Fruit fly (Drosophila melanogaster) whole organism, embryonic: Measurements from ENCODE around the gene Crtc.

ENCODE experiments used
- B-H1 ChIP-seq: fragments of 200-800 bp; sonication (Bioruptor generic); IDR thresholded peaks from 3 replicates; pipeline ENCODE4 v1.3.6; 2022; ENCODE audit warnings: missing biosample characterization, missing genetic modification characterization
- CG10565 ChIP-seq: fragments of 200-800 bp; sonication (Bioruptor generic); optimal IDR thresholded peaks from 3 replicates; lab custom pipeline; 2016; ENCODE audit warnings: missing biosample characterization, mild to moderate bottlenecking, missing genetic modification characterization
- CG11093 ChIP-seq: fragments of 200-800 bp; sonication (Bioruptor generic); IDR thresholded peaks from 3 replicates; pipeline ENCODE4 v1.3.6; 2022; ENCODE audit warnings: missing biosample characterization, missing genetic modification characterization
- CG13287 ChIP-seq: fragments of 200-800 bp; sonication (Bioruptor generic); IDR thresholded peaks from 2 replicates; pipeline ENCODE4 v1.3.6; 2022; ENCODE audit warnings: missing biosample characterization, missing genetic modification characterization; ENCODE audit not compliant: partially characterized antibody
- CG13296 ChIP-seq: fragments of 200-800 bp; sonication (Bioruptor generic); optimal IDR thresholded peaks from 3 replicates; lab custom pipeline; 2018; ENCODE audit warnings: missing biosample characterization, mild to moderate bottlenecking, missing genetic modification characterization
- CG13424 ChIP-seq: fragments of 200-800 bp; sonication (Bioruptor generic); optimal IDR thresholded peaks from 2 replicates; lab custom pipeline; 2019; ENCODE audit warnings: missing biosample characterization, mild to moderate bottlenecking, missing genetic modification characterization, moderate library complexity
- CG14965 ChIP-seq: fragments of 200-800 bp; sonication (Bioruptor generic); optimal IDR thresholded peaks from 2 replicates; lab custom pipeline; 2016; ENCODE audit warnings: missing biosample characterization, missing genetic modification characterization, borderline replicate concordance
- CG1529 ChIP-seq: fragments of 200-800 bp; sonication (Bioruptor generic); optimal IDR thresholded peaks from 3 replicates; lab custom pipeline; 2018; ENCODE audit warnings: missing biosample characterization, missing genetic modification characterization
- CG15696 ChIP-seq: fragments of 200-800 bp; sonication (Bioruptor generic); optimal IDR thresholded peaks from 2 replicates; lab custom pipeline; 2019; ENCODE audit warnings: missing biosample characterization, mild to moderate bottlenecking, missing genetic modification characterization, moderate library complexity
- CG17361 ChIP-seq: fragments of 200-800 bp; sonication (Bioruptor generic); IDR thresholded peaks from 3 replicates; pipeline ENCODE4 v1.3.6; 2022; ENCODE audit warnings: missing biosample characterization, missing genetic modification characterization
- CG17802 ChIP-seq: fragments of 200-800 bp; sonication (Bioruptor generic); optimal IDR thresholded peaks from 2 replicates; lab custom pipeline; 2018; ENCODE audit warnings: missing biosample characterization, mild to moderate bottlenecking, missing genetic modification characterization, moderate library complexity
- CG1792 ChIP-seq: fragments of 200-800 bp; sonication (Bioruptor generic); optimal IDR thresholded peaks from 2 replicates; lab custom pipeline; 2016; ENCODE audit warnings: missing biosample characterization, missing genetic modification characterization
- CG2199 ChIP-seq: fragments of 200-800 bp; sonication (Bioruptor generic); IDR thresholded peaks from 3 replicates; pipeline ENCODE4 v1.3.6; 2022; ENCODE audit warnings: missing biosample characterization, missing genetic modification characterization
- CG34422 ChIP-seq: fragments of 200-800 bp; sonication (Bioruptor generic); IDR thresholded peaks from 3 replicates; pipeline ENCODE4 v1.3.6; 2022; ENCODE audit warnings: missing biosample characterization, missing genetic modification characterization
- CG4360 ChIP-seq: fragments of 200-800 bp; sonication (Bioruptor generic); IDR thresholded peaks from 2 replicates; pipeline ENCODE4 v1.3.6; 2022; ENCODE audit warnings: missing biosample characterization, missing genetic modification characterization
- CG4707 ChIP-seq: fragments of 200-800 bp; sonication (Bioruptor generic); optimal IDR thresholded peaks from 2 replicates; lab custom pipeline; 2018; ENCODE audit warnings: missing biosample characterization, mild to moderate bottlenecking, missing genetic modification characterization, moderate library complexity
- CG4820 ChIP-seq: fragments of 200-800 bp; sonication (Bioruptor generic); optimal IDR thresholded peaks from 3 replicates; lab custom pipeline; 2016; ENCODE audit warnings: missing biosample characterization, missing genetic modification characterization
- CG7786 ChIP-seq: fragments of 200-800 bp; sonication (Bioruptor generic); optimal IDR thresholded peaks from 2 replicates; lab custom pipeline; 2016; ENCODE audit warnings: missing biosample characterization, missing genetic modification characterization
- CG9727 ChIP-seq: fragments of 200-800 bp; sonication (Bioruptor generic); optimal IDR thresholded peaks from 3 replicates; lab custom pipeline; 2017; ENCODE audit warnings: missing biosample characterization, mild to moderate bottlenecking, missing genetic modification characterization
- CG9817 ChIP-seq: fragments of 200-800 bp; sonication (Bioruptor generic); optimal IDR thresholded peaks from 2 replicates; lab custom pipeline; 2018; ENCODE audit warnings: missing biosample characterization, mild to moderate bottlenecking, missing genetic modification characterization, moderate library complexity
- CG9876 ChIP-seq: fragments of 200-800 bp; sonication (Bioruptor generic); optimal IDR thresholded peaks from 2 replicates; lab custom pipeline; 2016; ENCODE audit warnings: missing biosample characterization, missing genetic modification characterization
- CoRest ChIP-seq: fragments of 200-800 bp; sonication (Bioruptor generic); optimal IDR thresholded peaks from 3 replicates; lab custom pipeline; 2018; ENCODE audit warnings: missing biosample characterization, mild to moderate bottlenecking, missing genetic modification characterization, moderate library complexity
- Eip74EF ChIP-seq, 2 experiments: fragments of 200-800 bp in 1 of 2; fragments of >200 bp in 1 of 2; sonication (Bioruptor generic) in 1 of 2; optimal IDR thresholded peaks; 2 replicates each; lab custom pipeline; 2017 to 2019; ENCODE audit warnings: missing biosample characterization in 2 of 2, missing genetic modification characterization in 2 of 2, mild to moderate bottlenecking in 1 of 2, moderate library complexity in 1 of 2
- Fer1 ChIP-seq: fragments of 200-800 bp; sonication (Bioruptor generic); optimal IDR thresholded peaks from 2 replicates; lab custom pipeline; 2017; ENCODE audit warnings: missing biosample characterization, mild to moderate bottlenecking, missing genetic modification characterization
- Lpt ChIP-seq: fragments of >200 bp; optimal IDR thresholded peaks from 2 replicates; lab custom pipeline; 2018; ENCODE audit warnings: missing biosample characterization, missing genetic modification characterization
- Mes4 ChIP-seq: fragments of 200-800 bp; sonication (Bioruptor generic); optimal IDR thresholded peaks from 2 replicates; lab custom pipeline; 2016; ENCODE audit warnings: missing biosample characterization, missing genetic modification characterization
- Side ChIP-seq: fragments of 200-800 bp; sonication (Bioruptor generic); optimal IDR thresholded peaks from 2 replicates; lab custom pipeline; 2016; ENCODE audit warnings: missing biosample characterization, missing genetic modification characterization
- Ssrp ChIP-seq: fragments of 200-800 bp; sonication (Bioruptor generic); optimal IDR thresholded peaks from 2 replicates; lab custom pipeline; 2018; ENCODE audit warnings: missing biosample characterization, mild to moderate bottlenecking, missing genetic modification characterization, moderate library complexity
- ara ChIP-seq: fragments of 200-800 bp; sonication (Bioruptor generic); IDR thresholded peaks from 2 replicates; pipeline ENCODE4 v1.3.6; 2022; ENCODE audit warnings: missing biosample characterization, missing genetic modification characterization
- ase ChIP-seq: fragments of 200-800 bp; sonication (Bioruptor generic); IDR thresholded peaks from 3 replicates; pipeline ENCODE4 v1.3.6; 2022; ENCODE audit warnings: missing biosample characterization, missing genetic modification characterization
- dati ChIP-seq: fragments of 200-800 bp; sonication (Bioruptor generic); IDR thresholded peaks from 2 replicates; pipeline ENCODE4 v1.3.6; 2022; ENCODE audit warnings: missing biosample characterization, missing genetic modification characterization
- eyg ChIP-seq: fragments of 200-800 bp; sonication (Bioruptor generic); optimal IDR thresholded peaks from 3 replicates; lab custom pipeline; 2016; ENCODE audit warnings: missing biosample characterization, missing genetic modification characterization
- ftz-f1 ChIP-seq: fragments of 200-800 bp; sonication (Bioruptor generic); optimal IDR thresholded peaks from 2 replicates; lab custom pipeline; 2016; ENCODE audit warnings: missing biosample characterization, missing genetic modification characterization
- gsb-n ChIP-seq: fragments of 200-800 bp; sonication (Bioruptor generic); optimal IDR thresholded peaks from 3 replicates; lab custom pipeline; 2018; ENCODE audit warnings: missing biosample characterization, mild to moderate bottlenecking, missing genetic modification characterization
- hkb ChIP-seq, 2 experiments: fragments of 200-800 bp in 1 of 2; fragments of >200 bp in 1 of 2; sonication (Bioruptor generic) in 1 of 2; IDR thresholded peaks in 1 of 2; optimal IDR thresholded peaks in 1 of 2; 2 replicates each; pipeline versions ENCODE4 v1.3.6 to Lab custom; 2017 to 2022; ENCODE audit warnings: missing biosample characterization in 1 of 2, missing genetic modification characterization in 1 of 2
- jumu ChIP-seq: fragments of 200-800 bp; sonication (Bioruptor generic); optimal IDR thresholded peaks from 3 replicates; lab custom pipeline; 2016; ENCODE audit warnings: missing biosample characterization, missing genetic modification characterization
- kni ChIP-seq: fragments of 200-800 bp; sonication (Bioruptor generic); optimal IDR thresholded peaks from 3 replicates; lab custom pipeline; 2017; ENCODE audit warnings: mild to moderate bottlenecking, missing biosample characterization, missing genetic modification reagents, missing genetic modification characterization
- lilli ChIP-seq: fragments of 200-800 bp; sonication (Bioruptor generic); optimal IDR thresholded peaks from 3 replicates; lab custom pipeline; 2016; ENCODE audit warnings: missing biosample characterization, missing genetic modification characterization
- luna ChIP-seq: fragments of 200-800 bp; sonication (Bioruptor generic); optimal IDR thresholded peaks from 2 replicates; lab custom pipeline; 2016; ENCODE audit warnings: missing biosample characterization, missing genetic modification characterization
- nau ChIP-seq: fragments of 200-800 bp; sonication (Bioruptor generic); optimal IDR thresholded peaks from 3 replicates; lab custom pipeline; 2017; ENCODE audit warnings: missing biosample characterization, mild to moderate bottlenecking, missing genetic modification characterization, missing genetic modification reagents
- pros ChIP-seq: fragments of 200-800 bp; sonication (Bioruptor generic); optimal IDR thresholded peaks from 3 replicates; lab custom pipeline; 2019; ENCODE audit warnings: missing biosample characterization, mild to moderate bottlenecking, missing genetic modification characterization, moderate library complexity
- row ChIP-seq: fragments of 200-800 bp; sonication (Bioruptor generic); IDR thresholded peaks from 3 replicates; pipeline ENCODE4 v1.3.6; 2022; ENCODE audit warnings: missing biosample characterization, missing genetic modification characterization
- sd ChIP-seq: fragments of 200-800 bp; sonication (Bioruptor generic); optimal IDR thresholded peaks from 3 replicates; lab custom pipeline; 2018; ENCODE audit warnings: missing biosample characterization, mild to moderate bottlenecking, missing genetic modification characterization, moderate library complexity
- so ChIP-seq: fragments of 200-800 bp; sonication (Bioruptor generic); IDR thresholded peaks from 3 replicates; pipeline ENCODE4 v1.3.6; 2022; ENCODE audit warnings: missing biosample characterization, missing genetic modification characterization
- sr ChIP-seq: fragments of 200-800 bp; sonication (Bioruptor generic); IDR thresholded peaks from 3 replicates; pipeline ENCODE4 v1.3.6; 2022; ENCODE audit warnings: missing biosample characterization, missing genetic modification characterization
- unpg ChIP-seq: fragments of 200-800 bp; sonication (Bioruptor generic); optimal IDR thresholded peaks from 3 replicates; lab custom pipeline; 2018; ENCODE audit warnings: missing biosample characterization, mild to moderate bottlenecking, missing genetic modification characterization, moderate library complexity
- vfl ChIP-seq: fragments of 200-800 bp; sonication (Bioruptor generic); optimal IDR thresholded peaks from 2 replicates; lab custom pipeline; 2016; ENCODE audit warnings: missing biosample characterization, missing genetic modification characterization
- zfh1 ChIP-seq: fragments of 200-800 bp; sonication (Bioruptor generic); IDR thresholded peaks from 3 replicates; pipeline ENCODE4 v1.3.6; 2022; ENCODE audit warnings: missing biosample characterization, missing genetic modification characterization

Gene Crtc

DNA sequence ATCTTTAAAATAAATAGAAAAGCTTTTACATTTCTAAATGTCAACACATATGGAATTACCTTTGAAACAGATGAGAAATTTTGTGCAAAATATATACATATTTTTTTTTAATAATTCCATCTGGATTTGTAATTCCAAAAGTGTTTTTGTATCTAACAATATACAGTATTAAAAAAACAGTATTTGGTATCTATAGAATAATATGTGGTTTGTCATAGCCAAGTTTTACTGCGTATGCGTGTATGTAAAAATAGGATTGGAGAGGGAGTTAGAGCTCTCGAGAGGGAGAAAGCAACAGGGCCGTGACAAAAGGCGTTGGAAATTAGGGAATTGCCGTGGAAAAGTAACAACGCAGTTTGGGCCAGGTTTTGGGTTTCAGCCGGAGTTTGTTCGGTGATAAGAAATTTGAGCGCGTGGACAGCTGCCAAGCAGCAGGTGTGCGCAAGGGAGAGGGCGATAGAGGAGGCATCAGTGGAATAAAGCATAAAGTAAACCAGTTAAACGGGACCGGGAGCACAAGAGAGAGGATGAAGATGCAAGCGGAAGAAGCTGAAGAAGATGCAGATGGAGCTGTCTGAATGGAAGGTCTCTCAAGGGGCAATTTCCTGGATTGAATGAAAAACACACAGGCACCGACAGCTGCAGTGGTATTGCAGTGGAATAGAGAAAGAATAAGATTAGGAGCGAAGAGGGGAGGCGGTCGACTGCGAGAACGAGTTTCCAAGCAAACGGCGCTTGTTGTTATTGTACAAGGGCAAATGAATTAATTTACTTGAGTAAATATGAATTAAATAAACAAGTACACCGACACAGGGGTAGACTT lies 15.9 kb downstream of the Crtc start (continued):
- peak; percentile 29 for TF ChIP-seq CG14965 (GFP tag; lab: Kevin White, UChicago)
- peak; percentile 14 for TF ChIP-seq CG13424 (tag; lab: Kevin White, UChicago)
- peak; percentile 68; the same call in 1 of the 3 replicates for TF ChIP-seq CG11093 (GFP tag; lab: Robert Waterston, UW)
- peak; percentile 69 for TF ChIP-seq eyg
- TF ChIP-seq B-H1: peak; percentile 52; the same call in 1 of the 3 replicates
- TF ChIP-seq CG9876: no peak
- peak; percentile 94 for TF ChIP-seq kni
- peak in 1 of 2 experiments; percentile 48 for TF ChIP-seq Eip74EF (GFP tag; optimal IDR thresholded peaks at IDR 0.05; lab: Kevin White, UChicago)
- TF ChIP-seq CoRest: peak; percentile 8
- TF ChIP-seq Lpt (GFP tag; lab: Kevin White, UChicago): no peak
- peak; percentile 1 for TF ChIP-seq CG10565 (GFP tag; lab: Kevin White, UChicago)
- TF ChIP-seq sd (tag; lab: Kevin White, UChicago): no peak
- peak; percentile 82 for TF ChIP-seq nau (GFP tag; lab: Kevin White, UChicago)
- TF ChIP-seq row: peak; percentile 26; the same call in 1 of the 3 replicates
- peak; percentile 11 for TF ChIP-seq CG15696 (tag; lab: Kevin White, UChicago)
- no peak for TF ChIP-seq dati (GFP tag; lab: Robert Waterston, UW)
- peak; percentile 2 for TF ChIP-seq ftz-f1 (GFP tag; lab: Kevin White, UChicago)
- TF ChIP-seq CG17361 (GFP tag; lab: Robert Waterston, UW): no peak
- TF ChIP-seq so (GFP tag; lab: Robert Waterston, UW): no peak; the same call in 2 of the 3 replicates
- TF ChIP-seq pros (GFP tag; lab: Kevin White, UChicago): peak; percentile 81
- peak; percentile 55; the same call in 2 of the 3 replicates for TF ChIP-seq ase (GFP tag; lab: Robert Waterston, UW)
- TF ChIP-seq CG2199 (GFP tag; lab: Robert Waterston, UW): peak; percentile 54; the same call in 1 of the 3 replicates
- TF ChIP-seq luna (GFP tag; lab: Kevin White, UChicago): peak; percentile 52
- TF ChIP-seq gsb-n (tag; lab: Kevin White, UChicago): peak; percentile 8
- no peak for TF ChIP-seq Mes4
- no peak for TF ChIP-seq CG13287
- TF ChIP-seq CG1792 (GFP tag; lab: Kevin White, UChicago): peak; percentile 80
- no peak for TF ChIP-seq CG7786 (GFP tag; lab: Kevin White, UChicago)
- peak; percentile 45 for TF ChIP-seq CG4820 (GFP tag; lab: Kevin White, UChicago)
- peak; percentile 15 for TF ChIP-seq vfl (GFP tag; lab: Kevin White, UChicago)
- peak; percentile 76 for TF ChIP-seq Side (GFP tag; lab: Kevin White, UChicago)
- peak; percentile 69; the same call in 2 of the 3 replicates for TF ChIP-seq sr (GFP tag; lab: Robert Waterston, UW)
- no peak for TF ChIP-seq hkb (optimal IDR thresholded peaks at IDR 0.05; lab: Kevin White, UChicago)
- TF ChIP-seq hkb (GFP tag; IDR thresholded peaks at IDR 0.05; lab: Robert Waterston, UW): peak; percentile 88
- TF ChIP-seq CG4707 (GFP tag; lab: Kevin White, UChicago): no peak
- peak; percentile 27 for TF ChIP-seq unpg
- TF ChIP-seq CG34422: peak; percentile 23; the same call in 1 of the 3 replicates
- peak; percentile 81 for TF ChIP-seq CG4360 (GFP tag; lab: Robert Waterston, UW)
- peak; percentile 63 for TF ChIP-seq CG1529 (GFP tag; lab: Kevin White, UChicago)
- TF ChIP-seq CG17802 (tag; lab: Kevin White, UChicago): peak; percentile 2
- peak; percentile 78 for TF ChIP-seq zfh1 (GFP tag; lab: Robert Waterston, UW)
- peak; percentile 20 for TF ChIP-seq Ssrp (tag; lab: Kevin White, UChicago)
- no peak for TF ChIP-seq CG9817 (tag; lab: Kevin White, UChicago)
- peak; percentile 76 for TF ChIP-seq CG9727 (GFP tag; lab: Kevin White, UChicago)
- TF ChIP-seq lilli (GFP tag; lab: Kevin White, UChicago): no peak
- peak; percentile 57 for TF ChIP-seq CG13296
- peak; percentile 86 for TF ChIP-seq ara (GFP tag; lab: Robert Waterston, UW)
- peak; percentile 76 for TF ChIP-seq Fer1 (GFP tag; lab: Kevin White, UChicago)
- peak; percentile 65 for TF ChIP-seq jumu (GFP tag; lab: Kevin White, UChicago)
